Worm (Caenorhabditis elegans): ENCODE measurements around the gene elli-1.

The elli-1 gene

ce11 chrIV:8705504-8705903 is 49.1 kb downstream of the elli-1 start, which contains the start of gene H23L24.4:
TSS of gene H23L24.4 (minus strand) at chrIV:8705604.
- TF ChIP-seq nhr-2 (tag; optimal IDR thresholded peaks at IDR 0.05) (no peak), sptf-1 (tag; optimal IDR thresholded peaks at IDR 0.05) (no peak)

Measured in whole organism, mixed stage, embryonic.